Worm (Caenorhabditis elegans) whole organism, young adult: ENCODE measurements around the gene ced-2.

ENCODE experiments used
- B0035.1 ChIP-seq: sonication (generic microtip); optimal IDR thresholded peaks from 2 replicates; lab custom pipeline; 2016; ENCODE audit warnings: missing genetic modification characterization, mild to moderate bottlenecking, missing compliant biosample characterization, missing genotype, missing genetic modification reagents
- F22D6.2 ChIP-seq: sonication (generic microtip); optimal IDR thresholded peaks from 2 replicates; lab custom pipeline; 2016; ENCODE audit warnings: mild to moderate bottlenecking, missing genetic modification characterization, missing compliant biosample characterization
- F23B12.7 ChIP-seq: sonication (generic microtip); optimal IDR thresholded peaks from 2 replicates; lab custom pipeline; 2017; ENCODE audit warnings: missing genetic modification characterization, mild to moderate bottlenecking, missing compliant biosample characterization, antibody characterized with exemption, moderate library complexity; ENCODE audit not compliant: insufficient read depth
- F37B4.10 ChIP-seq: fragments of 200-800 bp; sonication (Bioruptor generic); IDR thresholded peaks from 2 replicates; pipeline ENCODE4 v1.3.6; 2022; ENCODE audit warnings: missing genetic modification characterization, missing compliant biosample characterization
- F39B2.1 ChIP-seq: fragments of 200-800 bp; sonication (Bioruptor generic); IDR thresholded peaks from 2 replicates; pipeline ENCODE4 v1.3.6; 2022; ENCODE audit warnings: missing genetic modification reagents, missing genetic modification characterization, missing compliant biosample characterization
- F57C9.4 ChIP-seq: sonication (generic microtip); optimal IDR thresholded peaks from 2 replicates; lab custom pipeline; 2017; ENCODE audit warnings: mild to moderate bottlenecking, missing genetic modification characterization, missing compliant biosample characterization
- K11D2.4 ChIP-seq: fragments of 200-800 bp; sonication (Bioruptor generic); IDR thresholded peaks from 2 replicates; pipeline ENCODE4 v1.3.6; 2022; ENCODE audit warnings: missing genetic modification reagents, missing genetic modification characterization, missing compliant biosample characterization
- T07F8.4 ChIP-seq: sonication (generic microtip); optimal IDR thresholded peaks from 2 replicates; lab custom pipeline; 2016; ENCODE audit warnings: mild to moderate bottlenecking, missing genetic modification characterization, moderate library complexity, missing compliant biosample characterization
- T26A5.8 ChIP-seq: sonication (generic microtip); optimal IDR thresholded peaks from 2 replicates; lab custom pipeline; 2016; ENCODE audit warnings: missing genetic modification characterization, missing compliant biosample characterization
- Y53F4B.3 ChIP-seq: fragments of 200-800 bp; sonication (Bioruptor generic); IDR thresholded peaks from 2 replicates; pipeline ENCODE4 v1.3.6; 2022; ENCODE audit warnings: missing genetic modification reagents, missing genetic modification characterization, missing compliant biosample characterization
- Y67H2A.10 ChIP-seq: fragments of 200-800 bp; sonication (Bioruptor generic); conservative IDR thresholded peaks from 2 replicates; pipeline ENCODE4 v1.3.6; 2022; ENCODE audit warnings: missing genetic modification reagents, missing genetic modification characterization, missing compliant biosample characterization
- Y79H2A.3 ChIP-seq: fragments of 200-800 bp; sonication (Bioruptor generic); conservative IDR thresholded peaks from 2 replicates; pipeline ENCODE4 v1.3.6; 2022; ENCODE audit warnings: missing genetic modification reagents, missing genetic modification characterization, missing compliant biosample characterization
- Y95B8A.8 ChIP-seq: fragments of 200-800 bp; sonication (Bioruptor generic); IDR thresholded peaks from 2 replicates; pipeline ENCODE4 v1.3.6; 2022; ENCODE audit warnings: missing genetic modification reagents, missing genetic modification characterization, missing compliant biosample characterization
- akir-1 ChIP-seq: fragments of 200-800 bp; sonication (Bioruptor generic); optimal IDR thresholded peaks from 2 replicates; lab custom pipeline; 2018; ENCODE audit warnings: mild to moderate bottlenecking, missing genetic modification characterization, moderate library complexity, missing compliant biosample characterization
- attf-3 ChIP-seq: fragments of 200-800 bp; sonication (Bioruptor generic); conservative IDR thresholded peaks from 2 replicates; pipeline ENCODE4 v1.3.6; 2022; ENCODE audit warnings: missing genetic modification reagents, missing genetic modification characterization, missing compliant biosample characterization
- attf-6 ChIP-seq: fragments of 200-800 bp; sonication (Bioruptor generic); IDR thresholded peaks from 2 replicates; pipeline ENCODE4 v1.3.6; 2022; ENCODE audit warnings: missing genetic modification reagents, missing genetic modification characterization, missing compliant biosample characterization
- bed-1 ChIP-seq: fragments of 200-800 bp; sonication (Bioruptor generic); IDR thresholded peaks from 2 replicates; pipeline ENCODE4 v1.3.6; 2022; ENCODE audit warnings: missing genetic modification reagents, missing genetic modification characterization, missing compliant biosample characterization
- ccch-3 ChIP-seq: fragments of 200-800 bp; sonication (Bioruptor generic); optimal IDR thresholded peaks from 2 replicates; lab custom pipeline; 2018; ENCODE audit warnings: mild to moderate bottlenecking, missing genetic modification characterization, missing compliant biosample characterization
- cebp-2 ChIP-seq: fragments of 200-800 bp; sonication (Bioruptor generic); IDR thresholded peaks from 2 replicates; pipeline ENCODE4 v1.3.6; 2022; ENCODE audit warnings: missing genetic modification characterization, missing compliant biosample characterization
- ceh-40 ChIP-seq: fragments of 200-800 bp; sonication (Bioruptor generic); IDR thresholded peaks from 2 replicates; pipeline ENCODE4 v1.3.6; 2022; ENCODE audit warnings: missing genetic modification characterization, missing compliant biosample characterization
- ceh-58 ChIP-seq: fragments of 200-800 bp; sonication (Bioruptor generic); IDR thresholded peaks from 2 replicates; pipeline ENCODE4 v1.3.6; 2022; ENCODE audit warnings: missing genetic modification characterization, missing compliant biosample characterization
- ceh-79 ChIP-seq: sonication (generic microtip); optimal IDR thresholded peaks from 2 replicates; lab custom pipeline; 2017; ENCODE audit warnings: mild to moderate bottlenecking, missing genetic modification characterization, missing compliant biosample characterization
- dox-1 ChIP-seq: fragments of 200-800 bp; sonication (Bioruptor generic); IDR thresholded peaks from 2 replicates; pipeline ENCODE4 v1.3.6; 2022; ENCODE audit warnings: missing genetic modification reagents, missing genetic modification characterization, missing compliant biosample characterization
- dpff-1 ChIP-seq: sonication (generic microtip); optimal IDR thresholded peaks from 2 replicates; lab custom pipeline; 2017; ENCODE audit warnings: mild to moderate bottlenecking, missing genetic modification characterization, missing compliant biosample characterization
- efl-1 ChIP-seq: fragments of 150-350 bp; optimal IDR thresholded peaks from 2 replicates; lab custom pipeline; 2014; ENCODE audit warnings: missing biosample characterization, missing genetic modification reagents, missing genetic modification characterization
- egrh-3 ChIP-seq: fragments of 200-800 bp; sonication (Bioruptor generic); IDR thresholded peaks from 2 replicates; pipeline ENCODE4 v1.3.6; 2022; ENCODE audit warnings: missing genetic modification reagents, missing genetic modification characterization, missing compliant biosample characterization
- ets-4 ChIP-seq: fragments of 200-800 bp; sonication (Bioruptor generic); optimal IDR thresholded peaks from 2 replicates; lab custom pipeline; 2018; ENCODE audit warnings: mild to moderate bottlenecking, missing genetic modification characterization, missing compliant biosample characterization
- him-1 ChIP-seq: sonication (generic microtip); optimal IDR thresholded peaks from 2 replicates; lab custom pipeline; 2016; ENCODE audit warnings: missing genotype, missing genetic modification reagents, missing genetic modification characterization, missing compliant biosample characterization
- hlh-26 ChIP-seq: fragments of 200-800 bp; sonication (Bioruptor generic); conservative IDR thresholded peaks from 2 replicates; pipeline ENCODE4 v1.3.6; 2022; ENCODE audit warnings: missing genetic modification reagents, missing genetic modification characterization, missing compliant biosample characterization
- hmg-1.2 ChIP-seq: fragments of 200-800 bp; sonication (Bioruptor generic); IDR thresholded peaks from 2 replicates; pipeline ENCODE4 v1.3.6; 2022; ENCODE audit warnings: missing genetic modification reagents, missing genetic modification characterization, missing compliant biosample characterization
- lag-1 ChIP-seq: fragments of 200-800 bp; sonication (Bioruptor generic); IDR thresholded peaks from 2 replicates; pipeline ENCODE4 v1.3.6; 2022; ENCODE audit warnings: missing genetic modification reagents, missing genetic modification characterization, missing compliant biosample characterization
- let-607 ChIP-seq, 2 experiments: fragments of 200-800 bp in 1 of 2; sonication (Bioruptor generic) in 1 of 2; sonication (generic microtip) in 1 of 2; optimal IDR thresholded peaks; 2 replicates each; lab custom pipeline; 2016 to 2018; ENCODE audit warnings: mild to moderate bottlenecking in 2 of 2, missing compliant biosample characterization in 2 of 2, missing genetic modification characterization in 2 of 2, moderate library complexity in 2 of 2, missing genotype in 1 of 2
- lin-26 ChIP-seq: fragments of 200-800 bp; sonication (Bioruptor generic); IDR thresholded peaks from 2 replicates; pipeline ENCODE4 v1.3.6; 2022; ENCODE audit warnings: missing genetic modification reagents, missing genetic modification characterization, missing compliant biosample characterization
- lin-40 ChIP-seq: sonication (generic microtip); optimal IDR thresholded peaks from 2 replicates; lab custom pipeline; 2016; ENCODE audit warnings: missing genetic modification characterization, mild to moderate bottlenecking, missing compliant biosample characterization, missing genotype, missing genetic modification reagents
- lsy-27 ChIP-seq: sonication (generic microtip); optimal IDR thresholded peaks from 2 replicates; lab custom pipeline; 2017; ENCODE audit warnings: missing genetic modification characterization, mild to moderate bottlenecking, missing compliant biosample characterization, antibody characterized with exemption, missing genotype, borderline replicate concordance; ENCODE audit not compliant: insufficient read depth
- nhr-179 ChIP-seq: sonication (generic microtip); optimal IDR thresholded peaks from 2 replicates; lab custom pipeline; 2016; ENCODE audit warnings: mild to moderate bottlenecking, missing genetic modification characterization, missing compliant biosample characterization
- nhr-90 ChIP-seq: sonication (generic microtip); optimal IDR thresholded peaks from 2 replicates; lab custom pipeline; 2016; ENCODE audit warnings: missing genotype, mild to moderate bottlenecking, missing genetic modification characterization, missing compliant biosample characterization
- repo-1 ChIP-seq: sonication (generic microtip); optimal IDR thresholded peaks from 2 replicates; lab custom pipeline; 2017; ENCODE audit warnings: mild to moderate bottlenecking, missing genetic modification characterization, missing compliant biosample characterization
- snpc-4 ChIP-seq, 5 experiments: fragments of 150-350 bp in 1 of 5; sonication (generic microtip) in 4 of 5; optimal IDR thresholded peaks; 2 replicates each; lab custom pipeline; 2014 to 2018; ENCODE audit warnings: missing genetic modification characterization in 5 of 5, missing biosample characterization in 3 of 5, antibody characterized with exemption in 2 of 5, mild to moderate bottlenecking in 2 of 5, missing compliant biosample characterization in 2 of 5, missing genotype in 2 of 5, moderate library complexity in 2 of 5, missing genetic modification reagents in 1 of 5
- unc-130 ChIP-seq: sonication (generic microtip); optimal IDR thresholded peaks from 2 replicates; lab custom pipeline; 2016; ENCODE audit warnings: missing genetic modification reagents, missing genetic modification characterization, missing compliant biosample characterization
- unc-62 ChIP-seq: fragments of 150-350 bp; optimal IDR thresholded peaks from 2 replicates; lab custom pipeline; 2014; ENCODE audit warnings: missing biosample characterization, missing genetic modification reagents, missing genetic modification characterization
- zim-3 ChIP-seq: sonication (generic microtip); optimal IDR thresholded peaks from 2 replicates; lab custom pipeline; 2017; ENCODE audit warnings: mild to moderate bottlenecking, missing genetic modification characterization, moderate library complexity, missing compliant biosample characterization
- ztf-22 ChIP-seq: fragments of 200-800 bp; sonication (Bioruptor generic); optimal IDR thresholded peaks from 2 replicates; lab custom pipeline; 2018; ENCODE audit warnings: mild to moderate bottlenecking, missing genetic modification characterization, moderate library complexity, missing compliant biosample characterization
- ztf-3 ChIP-seq: fragments of 200-800 bp; sonication (Bioruptor generic); optimal IDR thresholded peaks from 2 replicates; lab custom pipeline; 2018; ENCODE audit warnings: mild to moderate bottlenecking, missing genetic modification characterization, missing compliant biosample characterization
- ztf-6 ChIP-seq: fragments of 200-800 bp; sonication (Bioruptor generic); IDR thresholded peaks from 2 replicates; pipeline ENCODE4 v1.3.6; 2022; ENCODE audit warnings: missing genetic modification reagents, missing genetic modification characterization, missing compliant biosample characterization

ced-2 gene

ce11 chrIV:1632593-1632992, 35.5 kb downstream of the ced-2 start:
- no peak for TF ChIP-seq ceh-58 (GFP tag; lab: Robert Waterston, UW)
- TF ChIP-seq ztf-6 (GFP tag; lab: Robert Waterston, UW): no peak
- no peak for TF ChIP-seq T26A5.8 (tag; lab: Kevin White, UChicago)
- no peak for TF ChIP-seq K11D2.4
- TF ChIP-seq ccch-3 (GFP tag; lab: Kevin White, UChicago): no peak
- no peak for TF ChIP-seq ceh-40 (GFP tag; lab: Robert Waterston, UW)
- no peak for TF ChIP-seq efl-1 (GFP tag; lab: Kevin White, UChicago)
- TF ChIP-seq dox-1 (GFP tag; lab: Robert Waterston, UW): no peak
- no peak for TF ChIP-seq ztf-3 (GFP tag; lab: Kevin White, UChicago)
- no peak for TF ChIP-seq F22D6.2
- no peak for TF ChIP-seq attf-6 (GFP tag; lab: Robert Waterston, UW)
- TF ChIP-seq Y53F4B.3 (GFP tag; lab: Robert Waterston, UW): no peak
- TF ChIP-seq hmg-1.2 (GFP tag; lab: Robert Waterston, UW): no peak
- no peak for TF ChIP-seq lin-40 (tag; lab: Kevin White, UChicago)
- TF ChIP-seq him-1: no peak
- no peak for TF ChIP-seq repo-1 (tag; lab: Kevin White, UChicago)
- TF ChIP-seq F37B4.10 (GFP tag; lab: Robert Waterston, UW): no peak

ce11 chrIV:1633445-1633844, 36.3 kb downstream of the ced-2 start, which contains the start of gene Y41D4B.6:
Y41D4B.6 (plus strand) TSS chrIV:1633745.
- TF ChIP-seq lag-1 (GFP tag; lab: Robert Waterston, UW) (no peak), lin-40 (tag; lab: Kevin White, UChicago) (no peak), zim-3 (tag; lab: Kevin White, UChicago) (no peak), bed-1 (GFP tag; lab: Robert Waterston, UW) (no peak), Y67H2A.10 (no peak), K11D2.4 (no peak), F23B12.7 (tag; lab: Kevin White, UChicago) (no peak), unc-130 (no peak), ceh-79 (tag; lab: Kevin White, UChicago) (no peak), F57C9.4 (tag; lab: Kevin White, UChicago) (no peak), egrh-3 (GFP tag; lab: Robert Waterston, UW) (no peak), Y95B8A.8 (GFP tag; lab: Robert Waterston, UW) (no peak), ccch-3 (GFP tag; lab: Kevin White, UChicago) (no peak), akir-1 (no peak), nhr-179 (tag; lab: Kevin White, UChicago) (no peak), snpc-4 (GFP tag; optimal IDR thresholded peaks at IDR 0.05; lab: Kevin White, UChicago) (no peak), snpc-4 (tag; optimal IDR thresholded peaks at IDR 0.05; lab: Kevin White, UChicago) (no peak), cebp-2 (GFP tag; lab: Robert Waterston, UW) (no peak), ztf-22 (GFP tag; lab: Kevin White, UChicago) (no peak), lsy-27 (tag; lab: Kevin White, UChicago) (no peak)

ce11 chrIV:1637333-1637732, 40.2 kb downstream of the ced-2 start:
- TF ChIP-seq dpff-1 (tag; lab: Kevin White, UChicago) (no peak), Y67H2A.10 (0 out of 2 replicates have a peak, but pooled peaks have one; percentile 35), hmg-1.2 (GFP tag; lab: Robert Waterston, UW) (no peak), let-607 (tag; optimal IDR thresholded peaks at IDR 0.05; lab: Kevin White, UChicago) (no peak), hlh-26 (GFP tag; lab: Robert Waterston, UW) (no peak), ets-4 (GFP tag; lab: Kevin White, UChicago) (no peak), attf-3 (no peak), bed-1 (GFP tag; lab: Robert Waterston, UW) (no peak), unc-62 (GFP tag; lab: Kevin White, UChicago) (no peak), zim-3 (tag; lab: Kevin White, UChicago) (no peak), F39B2.1 (GFP tag; lab: Robert Waterston, UW) (no peak), nhr-90 (no peak), T07F8.4 (tag; lab: Kevin White, UChicago) (no peak), ztf-22 (GFP tag; lab: Kevin White, UChicago) (no peak), B0035.1 (no peak), K11D2.4 (peak; percentile 41; the same call in 1 of the 2 replicates), lin-26 (GFP tag; lab: Robert Waterston, UW) (0 out of 2 replicates have a peak, but pooled peaks have one; percentile 22), Y79H2A.3 (GFP tag; lab: Robert Waterston, UW) (no peak)
